Fruit fly (Drosophila melanogaster): Measurements from ENCODE around the gene Esp.

The Esp gene

dm6 chr3R:24816993-24817854 is 24.5 kb upstream of the Esp start, which contains the start of the genes CG5808 and Saf-B (continued):
- TF ChIP-seq dan (GFP tag; IDR thresholded peaks at IDR 0.05): no peak
- TF ChIP-seq Hsf (GFP tag; optimal IDR thresholded peaks at IDR 0.05): peak; percentile 38
- TF ChIP-seq trh (GFP tag; optimal IDR thresholded peaks at IDR 0.05): no peak
- peak; percentile 69 for TF ChIP-seq CG12391 (tag; optimal IDR thresholded peaks at IDR 0.05)
- no peak for TF ChIP-seq tx (GFP tag; optimal IDR thresholded peaks at IDR 0.05)
- TF ChIP-seq Med (GFP tag): peak; percentile 78
- TF ChIP-seq tgo (GFP tag; IDR thresholded peaks at IDR 0.05): peak; percentile 63
- peak; percentile 75 for TF ChIP-seq inv (GFP tag; IDR thresholded peaks at IDR 0.05; ENCODE audit: partially characterized antibody)
- no peak for TF ChIP-seq croc (GFP tag; conservative IDR thresholded peaks at IDR 0.05)
- peak; percentile 31 for TF ChIP-seq zfh2 (GFP tag; optimal IDR thresholded peaks at IDR 0.05)
- no peak for TF ChIP-seq ara (GFP tag; IDR thresholded peaks at IDR 0.05)
- peak; percentile 31; the same call in 1 of the 2 replicates for TF ChIP-seq HLH3B (GFP tag; IDR thresholded peaks at IDR 0.05)
- peak; percentile 55 for TF ChIP-seq tin (GFP tag; optimal IDR thresholded peaks at IDR 0.05)
- TF ChIP-seq zf30C (GFP tag; optimal IDR thresholded peaks at IDR 0.05): no peak
- TF ChIP-seq CG33557 (GFP tag; optimal IDR thresholded peaks at IDR 0.05): no peak
- peak; percentile 38; the same call in 1 of the 2 replicates for TF ChIP-seq CG14667 (GFP tag; IDR thresholded peaks at IDR 0.05)
- TF ChIP-seq CG8281 (tag; optimal IDR thresholded peaks at IDR 0.05): no peak
- no peak for TF ChIP-seq Neu2 (GFP tag; optimal IDR thresholded peaks at IDR 0.05; ENCODE audit: borderline replicate concordance)
- TF ChIP-seq pho (GFP tag; optimal IDR thresholded peaks at IDR 0.05): peak; percentile 7
- no peak for TF ChIP-seq so (GFP tag; IDR thresholded peaks at IDR 0.05)
- no peak for TF ChIP-seq pan (optimal IDR thresholded peaks at IDR 0.05)
- peak in 1 of 2 experiments; percentile 63 for TF ChIP-seq pan (GFP tag; optimal IDR thresholded peaks at IDR 0.05 in 1 of 2, IDR thresholded peaks at IDR 0.05 in 1 of 2)
- peak; percentile 84 for TF ChIP-seq Dll (GFP tag; IDR thresholded peaks at IDR 0.05; ENCODE audit: partially characterized antibody)
- TF ChIP-seq CG3407 (GFP tag; optimal IDR thresholded peaks at IDR 0.05): no peak
- no peak for TF ChIP-seq sens-2 (GFP tag; IDR thresholded peaks at IDR 0.05)
- TF ChIP-seq CG14441 (GFP tag; IDR thresholded peaks at IDR 0.05): peak; percentile 43; the same call in 1 of the 2 replicates
- peak; percentile 41 for TF ChIP-seq Ssrp (tag; optimal IDR thresholded peaks at IDR 0.05)
- peak; percentile 89 for TF ChIP-seq CG6791 (GFP tag; IDR thresholded peaks at IDR 0.05; ENCODE audit: partially characterized antibody)
- TF ChIP-seq az2 (GFP tag; optimal IDR thresholded peaks at IDR 0.05): peak; percentile 33
- peak; percentile 86 for TF ChIP-seq nerfin-2 (GFP tag; IDR thresholded peaks at IDR 0.05; ENCODE audit: partially characterized antibody)
- no peak for TF ChIP-seq Lim3 (GFP tag; IDR thresholded peaks at IDR 0.05)
- no peak for TF ChIP-seq HLH54F (GFP tag; optimal IDR thresholded peaks at IDR 0.05)
- no peak for TF ChIP-seq CG12744 (GFP tag; optimal IDR thresholded peaks at IDR 0.05)
- TF ChIP-seq dmrt99B (tag; optimal IDR thresholded peaks at IDR 0.05): no peak
- TF ChIP-seq YL-1 (GFP tag; optimal IDR thresholded peaks at IDR 0.05): peak; percentile 49
- TF ChIP-seq Kr (GFP tag; optimal IDR thresholded peaks at IDR 0.05): no peak
- TF ChIP-seq ken (GFP tag; IDR thresholded peaks at IDR 0.05): no peak
- TF ChIP-seq CG10147 (GFP tag; optimal IDR thresholded peaks at IDR 0.05): no peak
- no peak for TF ChIP-seq CG10462 (GFP tag; optimal IDR thresholded peaks at IDR 0.05)
- no peak for TF ChIP-seq tio (GFP tag; optimal IDR thresholded peaks at IDR 0.05)
- no peak for TF ChIP-seq C15 (GFP tag; IDR thresholded peaks at IDR 0.05)
- peak; percentile 85 for TF ChIP-seq hb (GFP tag; IDR thresholded peaks at IDR 0.05; ENCODE audit: partially characterized antibody)
- no peak for TF ChIP-seq CG14050 (GFP tag; IDR thresholded peaks at IDR 0.05)
- no peak for TF ChIP-seq tup (GFP tag; optimal IDR thresholded peaks at IDR 0.05)
- TF ChIP-seq Poxn (GFP tag; IDR thresholded peaks at IDR 0.05): no peak
- TF ChIP-seq lmd (GFP tag; IDR thresholded peaks at IDR 0.05): peak; percentile 57
- peak; percentile 50; the same call in 2 of the 3 replicates for TF ChIP-seq dysf (GFP tag; IDR thresholded peaks at IDR 0.05)
- no peak for TF ChIP-seq Dad (GFP tag; optimal IDR thresholded peaks at IDR 0.05)
- no peak for TF ChIP-seq CG10565 (GFP tag; optimal IDR thresholded peaks at IDR 0.05)
- no peak for TF ChIP-seq org-1 (GFP tag; optimal IDR thresholded peaks at IDR 0.05)
